Fruit fly (Drosophila melanogaster) whole organism, embryonic: Measurements from ENCODE around the gene Desat1.
A peak's percentile ranks its signal among the peaks of the same experiment; 100 is the strongest.

ENCODE experiments used
- Adf1 ChIP-seq: fragments of 200-800 bp; sonication (Bioruptor generic); IDR thresholded peaks from 2 replicates; pipeline ENCODE4 v1.3.6; 2022; ENCODE audit warnings: missing biosample characterization, missing genetic modification characterization
- Atf3 ChIP-seq: fragments of 200-800 bp; sonication (Bioruptor generic); optimal IDR thresholded peaks from 3 replicates; lab custom pipeline; 2016; ENCODE audit warnings: missing biosample characterization, missing genetic modification characterization
- BEAF-32 ChIP-seq: fragments of 200-800 bp; sonication (Bioruptor generic); optimal IDR thresholded peaks from 3 replicates; lab custom pipeline; 2017; ENCODE audit warnings: missing biosample characterization, missing genetic modification characterization, mild to moderate bottlenecking, moderate library complexity, missing genetic modification reagents
- Blimp-1 ChIP-seq: fragments of 200-800 bp; sonication (Bioruptor generic); optimal IDR thresholded peaks from 3 replicates; lab custom pipeline; 2018; ENCODE audit warnings: missing biosample characterization, missing genetic modification characterization, mild to moderate bottlenecking, moderate library complexity, missing genetic modification reagents
- CG11560 ChIP-seq: fragments of 200-800 bp; sonication (Bioruptor generic); IDR thresholded peaks from 3 replicates; pipeline ENCODE4 v1.3.6; 2022; ENCODE audit warnings: missing biosample characterization, missing genetic modification characterization
- CG12391 ChIP-seq: fragments of 200-800 bp; sonication (Bioruptor generic); optimal IDR thresholded peaks from 3 replicates; lab custom pipeline; 2018; ENCODE audit warnings: missing biosample characterization, mild to moderate bottlenecking, missing genetic modification characterization, moderate library complexity
- CG14050 ChIP-seq: fragments of 200-800 bp; sonication (Bioruptor generic); IDR thresholded peaks from 3 replicates; pipeline ENCODE4 v1.3.6; 2022; ENCODE audit warnings: missing biosample characterization, missing genetic modification characterization
- CG14860 ChIP-seq: fragments of 200-800 bp; sonication (Bioruptor generic); IDR thresholded peaks from 3 replicates; pipeline ENCODE4 v1.3.6; 2022; ENCODE audit warnings: missing biosample characterization, missing genetic modification characterization; ENCODE audit not compliant: partially characterized antibody
- CG15514 ChIP-seq: fragments of 200-800 bp; sonication (Bioruptor generic); optimal IDR thresholded peaks from 3 replicates; lab custom pipeline; 2017; ENCODE audit warnings: missing biosample characterization, missing genetic modification characterization, mild to moderate bottlenecking, moderate library complexity, missing genetic modification reagents
- CG16779 ChIP-seq: fragments of 200-800 bp; sonication (Bioruptor generic); IDR thresholded peaks from 2 replicates; pipeline ENCODE4 v1.3.6; 2022; ENCODE audit warnings: missing biosample characterization, missing genetic modification characterization
- CG17186 ChIP-seq: fragments of 200-800 bp; sonication (Bioruptor generic); optimal IDR thresholded peaks from 3 replicates; lab custom pipeline; 2017; ENCODE audit warnings: missing biosample characterization, missing genetic modification reagents, missing genetic modification characterization
- CG18476 ChIP-seq: fragments of 200-800 bp; sonication (Bioruptor generic); optimal IDR thresholded peaks from 2 replicates; lab custom pipeline; 2016; ENCODE audit warnings: missing biosample characterization, mild to moderate bottlenecking, missing genetic modification characterization
- CG2129 ChIP-seq: fragments of 200-800 bp; sonication (Bioruptor generic); IDR thresholded peaks from 2 replicates; pipeline ENCODE4 v1.3.6; 2022; ENCODE audit warnings: missing biosample characterization, missing genetic modification characterization; ENCODE audit not compliant: partially characterized antibody
- CG30403 ChIP-seq: fragments of 200-800 bp; sonication (Bioruptor generic); optimal IDR thresholded peaks from 3 replicates; lab custom pipeline; 2016; ENCODE audit warnings: missing biosample characterization, missing genetic modification characterization
- CG31388 ChIP-seq: fragments of 200-800 bp; sonication (Bioruptor generic); optimal IDR thresholded peaks from 2 replicates; lab custom pipeline; 2016; ENCODE audit warnings: missing biosample characterization, missing genetic modification characterization
- CG33213 ChIP-seq: fragments of 200-800 bp; sonication (Bioruptor generic); optimal IDR thresholded peaks from 3 replicates; lab custom pipeline; 2016; ENCODE audit warnings: missing biosample characterization, missing genetic modification characterization
- CG43689 ChIP-seq: fragments of 200-800 bp; sonication (Bioruptor generic); IDR thresholded peaks from 2 replicates; pipeline ENCODE4 v1.3.6; 2022; ENCODE audit warnings: missing biosample characterization, missing genetic modification characterization
- CG6654 ChIP-seq: fragments of 200-800 bp; sonication (Bioruptor generic); optimal IDR thresholded peaks from 2 replicates; lab custom pipeline; 2017; ENCODE audit warnings: missing biosample characterization, mild to moderate bottlenecking, missing genetic modification characterization
- CG6791 ChIP-seq: fragments of 200-800 bp; sonication (Bioruptor generic); IDR thresholded peaks from 3 replicates; pipeline ENCODE4 v1.3.6; 2022; ENCODE audit warnings: missing biosample characterization, missing genetic modification characterization; ENCODE audit not compliant: partially characterized antibody
- CG8290 ChIP-seq, 3 experiments: fragments of 200-800 bp; sonication (Bioruptor generic); optimal IDR thresholded peaks; 2 replicates each; lab custom pipeline; 2016 to 2019; ENCODE audit warnings: missing biosample characterization in 3 of 3, missing genetic modification characterization in 3 of 3, mild to moderate bottlenecking in 2 of 3, moderate library complexity in 1 of 3
- CG9727 ChIP-seq: fragments of 200-800 bp; sonication (Bioruptor generic); optimal IDR thresholded peaks from 3 replicates; lab custom pipeline; 2017; ENCODE audit warnings: missing biosample characterization, mild to moderate bottlenecking, missing genetic modification characterization
- Dad ChIP-seq: fragments of 200-800 bp; sonication (Bioruptor generic); optimal IDR thresholded peaks from 3 replicates; lab custom pipeline; 2016; ENCODE audit warnings: missing biosample characterization, missing genetic modification characterization
- Deaf1 ChIP-seq: fragments of 200-800 bp; optimal IDR thresholded peaks from 3 replicates; lab custom pipeline; 2019; ENCODE audit warnings: missing biosample characterization, mild to moderate bottlenecking, missing genetic modification characterization, moderate library complexity
- Dp ChIP-seq: fragments of 200-800 bp; sonication (Bioruptor generic); optimal IDR thresholded peaks from 2 replicates; lab custom pipeline; 2018; ENCODE audit warnings: missing biosample characterization, mild to moderate bottlenecking, missing genetic modification characterization, moderate library complexity
- HLHmδ ChIP-seq: fragments of 200-800 bp; sonication (Bioruptor generic); optimal IDR thresholded peaks from 2 replicates; lab custom pipeline; 2018; ENCODE audit warnings: missing biosample characterization, mild to moderate bottlenecking, missing genetic modification characterization, moderate library complexity
- Hr3 ChIP-seq: fragments of 200-800 bp; sonication (Bioruptor generic); optimal IDR thresholded peaks from 3 replicates; lab custom pipeline; 2016; ENCODE audit warnings: missing biosample characterization, missing genetic modification characterization
- Meics ChIP-seq: fragments of 200-800 bp; sonication (Bioruptor generic); optimal IDR thresholded peaks from 2 replicates; lab custom pipeline; 2017; ENCODE audit warnings: missing biosample characterization, mild to moderate bottlenecking, missing genetic modification characterization
- Oaz ChIP-seq: fragments of 200-800 bp; sonication (Bioruptor generic); IDR thresholded peaks from 2 replicates; pipeline ENCODE4 v1.3.6; 2022; ENCODE audit warnings: missing biosample characterization, missing genetic modification characterization
- Ptx1 ChIP-seq: fragments of 200-800 bp; sonication (Bioruptor generic); IDR thresholded peaks from 2 replicates; pipeline ENCODE4 v1.3.6; 2022; ENCODE audit warnings: missing biosample characterization, missing genetic modification characterization
- Xbp1 ChIP-seq: fragments of 200-800 bp; sonication (Bioruptor generic); optimal IDR thresholded peaks from 3 replicates; lab custom pipeline; 2016; ENCODE audit warnings: missing biosample characterization, mild to moderate bottlenecking, missing genetic modification characterization
- YL-1 ChIP-seq: fragments of 200-800 bp; sonication (Bioruptor generic); optimal IDR thresholded peaks from 3 replicates; lab custom pipeline; 2017; ENCODE audit warnings: missing biosample characterization, mild to moderate bottlenecking, missing genetic modification characterization
- cad ChIP-seq: fragments of >200 bp; optimal IDR thresholded peaks from 2 replicates; lab custom pipeline; 2017; ENCODE audit warnings: missing biosample characterization, missing genetic modification characterization
- cg ChIP-seq: fragments of 200-800 bp; sonication (Bioruptor generic); optimal IDR thresholded peaks from 3 replicates; lab custom pipeline; 2019; ENCODE audit warnings: missing biosample characterization, mild to moderate bottlenecking, missing genetic modification characterization, moderate library complexity
- chn ChIP-seq: fragments of 200-800 bp; sonication (Bioruptor generic); optimal IDR thresholded peaks from 2 replicates; lab custom pipeline; 2016; ENCODE audit warnings: missing biosample characterization, missing genetic modification characterization
- danr ChIP-seq: fragments of 200-800 bp; sonication (Bioruptor generic); IDR thresholded peaks from 2 replicates; pipeline ENCODE4 v1.3.6; 2022; ENCODE audit warnings: missing biosample characterization, missing genetic modification characterization
- dysf ChIP-seq: fragments of 200-800 bp; sonication (Bioruptor generic); IDR thresholded peaks from 3 replicates; pipeline ENCODE4 v1.3.6; 2022; ENCODE audit warnings: missing biosample characterization, missing genetic modification characterization
- fru ChIP-seq: fragments of >200 bp; optimal IDR thresholded peaks from 2 replicates; lab custom pipeline; 2017
- grn ChIP-seq: fragments of 200-800 bp; sonication (Bioruptor generic); optimal IDR thresholded peaks from 3 replicates; lab custom pipeline; 2017; ENCODE audit warnings: missing biosample characterization, missing genetic modification characterization
- gro ChIP-seq: fragments of 200-800 bp; sonication (Bioruptor generic); optimal IDR thresholded peaks from 2 replicates; lab custom pipeline; 2016; ENCODE audit warnings: missing biosample characterization, missing genetic modification characterization
- h ChIP-seq: fragments of >200 bp; optimal IDR thresholded peaks from 2 replicates; lab custom pipeline; 2017
- lilli ChIP-seq: fragments of 200-800 bp; sonication (Bioruptor generic); optimal IDR thresholded peaks from 3 replicates; lab custom pipeline; 2016; ENCODE audit warnings: missing biosample characterization, missing genetic modification characterization
- lmd ChIP-seq: fragments of 200-800 bp; sonication (Bioruptor generic); IDR thresholded peaks from 2 replicates; pipeline ENCODE4 v1.3.6; 2022; ENCODE audit warnings: missing biosample characterization, missing genetic modification characterization
- mam ChIP-seq: fragments of 200-800 bp; sonication (Bioruptor generic); optimal IDR thresholded peaks from 3 replicates; lab custom pipeline; 2016; ENCODE audit warnings: missing biosample characterization, missing genetic modification characterization
- pros ChIP-seq: fragments of 200-800 bp; sonication (Bioruptor generic); optimal IDR thresholded peaks from 3 replicates; lab custom pipeline; 2019; ENCODE audit warnings: missing biosample characterization, mild to moderate bottlenecking, missing genetic modification characterization, moderate library complexity
- ranshi ChIP-seq: fragments of 200-800 bp; sonication (Bioruptor generic); IDR thresholded peaks from 2 replicates; pipeline ENCODE4 v1.3.6; 2022; ENCODE audit warnings: missing biosample characterization, missing genetic modification characterization
- rib ChIP-seq: fragments of 200-800 bp; sonication (Bioruptor generic); IDR thresholded peaks from 2 replicates; pipeline ENCODE4 v1.3.6; 2022; ENCODE audit warnings: missing biosample characterization, missing genetic modification characterization
- row ChIP-seq: fragments of 200-800 bp; sonication (Bioruptor generic); IDR thresholded peaks from 3 replicates; pipeline ENCODE4 v1.3.6; 2022; ENCODE audit warnings: missing biosample characterization, missing genetic modification characterization
- tll ChIP-seq, 2 experiments: fragments of 200-800 bp in 1 of 2; fragments of >200 bp in 1 of 2; sonication (Bioruptor generic) in 1 of 2; optimal IDR thresholded peaks; 2 replicates each; lab custom pipeline; 2017 to 2019; ENCODE audit warnings: missing biosample characterization in 2 of 2, missing genetic modification characterization in 2 of 2, mild to moderate bottlenecking in 1 of 2, moderate library complexity in 1 of 2
- unc-4 ChIP-seq: fragments of 200-800 bp; sonication (Bioruptor generic); IDR thresholded peaks from 2 replicates; pipeline ENCODE4 v1.3.6; 2022; ENCODE audit warnings: missing biosample characterization, missing genetic modification characterization; ENCODE audit not compliant: partially characterized antibody

Desat1 gene

DNA sequence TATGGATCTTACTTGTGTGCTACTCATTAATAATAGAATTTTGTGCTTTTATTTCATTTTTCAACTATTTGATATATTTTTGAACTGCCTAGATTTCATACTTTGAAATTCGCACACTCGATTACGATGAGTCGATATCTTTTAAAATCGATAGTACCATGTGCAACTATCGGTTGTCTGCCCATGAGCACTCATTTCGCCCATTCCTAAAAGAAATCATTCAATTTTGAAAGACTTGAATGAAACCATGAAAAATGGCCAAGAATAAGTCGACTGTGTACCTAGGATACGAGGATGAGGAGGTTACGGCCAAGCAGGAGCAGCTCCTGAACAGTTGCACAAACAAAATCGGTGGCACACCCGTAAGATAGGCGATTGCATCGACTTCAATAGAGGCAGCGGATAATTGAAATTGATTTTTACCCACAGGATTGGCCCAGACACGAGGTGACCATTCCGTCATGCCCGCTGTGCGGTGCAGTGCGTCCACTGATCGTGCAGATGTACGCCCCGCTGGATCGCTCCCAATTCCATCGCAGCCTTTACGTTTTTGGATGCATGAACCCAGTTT, 17.1 kb downstream of the Desat1 start, which contains the start of gene trus (continued):
- no peak for TF ChIP-seq Meics (GFP tag; lab: Kevin White, UChicago)
- TF ChIP-seq CG31388: no peak
- TF ChIP-seq YL-1: peak; percentile 55
- TF ChIP-seq CG8290 (GFP tag; optimal IDR thresholded peaks at IDR 0.05; lab: Kevin White, UChicago): no peak
- TF ChIP-seq CG8290 (tag; optimal IDR thresholded peaks at IDR 0.05; lab: Kevin White, UChicago): no peak
- no peak for TF ChIP-seq lmd (GFP tag; lab: Robert Waterston, UW)
- no peak for TF ChIP-seq cad
- TF ChIP-seq CG14860 (GFP tag; lab: Robert Waterston, UW): peak; percentile 76
- peak; percentile 78 for TF ChIP-seq CG2129 (GFP tag; lab: Robert Waterston, UW)
- TF ChIP-seq CG6654: no peak
- no peak for TF ChIP-seq HLHmδ
- TF ChIP-seq rib: 0 out of 2 replicates have a peak, but pooled peaks have one; percentile 8
- TF ChIP-seq CG11560 (tag; lab: Robert Waterston, UW): peak; percentile 94
- TF ChIP-seq fru (lab: Kevin White, UChicago): no peak
- no peak for TF ChIP-seq CG18476 (GFP tag; lab: Kevin White, UChicago)
- no peak for TF ChIP-seq danr (GFP tag; lab: Robert Waterston, UW)

DNA sequence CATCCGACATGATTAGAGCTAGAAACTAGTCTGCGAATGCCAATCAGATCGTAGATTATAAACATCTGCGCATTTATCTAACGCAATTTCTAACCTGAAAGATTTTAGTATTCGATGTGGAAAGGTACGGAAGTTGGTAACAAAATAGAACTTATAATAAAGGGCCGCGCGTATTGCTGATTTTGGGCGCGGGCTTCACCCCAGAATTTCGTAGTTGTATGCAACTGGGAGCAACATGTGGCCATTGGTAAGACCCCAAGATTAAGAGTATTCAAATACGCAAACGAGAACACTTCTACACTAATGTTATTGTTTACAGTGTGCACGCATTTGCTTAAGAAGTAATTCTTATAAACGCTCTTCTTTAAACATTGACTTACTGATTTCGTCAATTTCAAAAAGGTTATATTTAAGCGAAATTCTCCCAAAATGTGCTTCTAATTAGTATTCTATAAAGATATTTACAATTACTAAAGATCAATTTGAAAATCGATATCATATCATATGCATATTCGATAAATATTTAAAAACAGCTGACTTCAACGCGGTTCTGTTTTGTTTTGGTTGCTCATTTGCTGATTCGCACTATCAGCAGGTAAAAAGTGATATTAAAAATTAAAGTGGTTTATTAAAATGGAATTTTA, 20.6 kb downstream of the Desat1 start, which contains the start of the genes CG5961 and Polr3C:
TSS of gene CG5961 (minus strand) at position 416 of the 644 bp plus-strand sequence.
TSS of gene Polr3C (plus strand) at position 536 of the 644 bp plus-strand sequence.
- TF ChIP-seq CG12391 (tag; lab: Kevin White, UChicago): peak; percentile 6
- no peak for TF ChIP-seq Deaf1 (tag; lab: Kevin White, UChicago)
- no peak for TF ChIP-seq Ptx1 (GFP tag; lab: Robert Waterston, UW)
- TF ChIP-seq ranshi (GFP tag; lab: Robert Waterston, UW): no peak
- TF ChIP-seq Hr3 (GFP tag; lab: Kevin White, UChicago): no peak
- TF ChIP-seq chn (GFP tag; lab: Kevin White, UChicago): no peak
- peak; percentile 14 for TF ChIP-seq pros (GFP tag; lab: Kevin White, UChicago)
- TF ChIP-seq h (lab: Kevin White, UChicago): no peak
- TF ChIP-seq tll (GFP tag; optimal IDR thresholded peaks at IDR 0.05; lab: Kevin White, UChicago): peak in 1 of 2 experiments; percentile 65
- TF ChIP-seq unc-4 (GFP tag; lab: Robert Waterston, UW): peak; percentile 43; the same call in 1 of the 2 replicates
- no peak for TF ChIP-seq CG16779 (GFP tag; lab: Robert Waterston, UW)
- no peak for TF ChIP-seq CG9727 (GFP tag; lab: Kevin White, UChicago)
- no peak for TF ChIP-seq mam (GFP tag; lab: Kevin White, UChicago)
- TF ChIP-seq lmd (GFP tag; lab: Robert Waterston, UW): no peak
- no peak for TF ChIP-seq Xbp1 (GFP tag; lab: Kevin White, UChicago)
- no peak for TF ChIP-seq Dad (GFP tag; lab: Kevin White, UChicago)
- TF ChIP-seq CG14050 (GFP tag; lab: Robert Waterston, UW): no peak
- peak; percentile 24 for TF ChIP-seq grn (GFP tag; lab: Kevin White, UChicago)
- TF ChIP-seq CG33213: no peak
- peak; percentile 29 for TF ChIP-seq cg
- TF ChIP-seq CG15514 (GFP tag; lab: Kevin White, UChicago): peak; percentile 70
- TF ChIP-seq CG43689 (GFP tag; lab: Robert Waterston, UW): no peak
- no peak for TF ChIP-seq Atf3 (GFP tag; lab: Kevin White, UChicago)
- TF ChIP-seq Blimp-1 (GFP tag; lab: Kevin White, UChicago): no peak
- peak; percentile 26 for TF ChIP-seq CG17186 (GFP tag; lab: Kevin White, UChicago)
- no peak for TF ChIP-seq lilli
- no peak for TF ChIP-seq Oaz (GFP tag; lab: Robert Waterston, UW)
- peak; percentile 51 for TF ChIP-seq BEAF-32 (GFP tag; lab: Kevin White, UChicago)
- TF ChIP-seq dysf (GFP tag; lab: Robert Waterston, UW): no peak
- no peak for TF ChIP-seq CG30403
- TF ChIP-seq gro: no peak
- 0 out of 3 replicates have a peak, but pooled peaks have one; percentile 19 for TF ChIP-seq CG6791
- TF ChIP-seq Adf1 (GFP tag; lab: Robert Waterston, UW): no peak
- peak; percentile 71 for TF ChIP-seq Dp
- no peak for TF ChIP-seq row (GFP tag; lab: Robert Waterston, UW)
